Fruit fly (Drosophila melanogaster): ENCODE results near the gene dos.
A peak's percentile ranks its signal among the peaks of the same experiment; 100 is the strongest.

dos gene

dm6 chr3L:2589167-2589910 is at the start of gene dos:
TSS of gene dos (plus strand) at chr3L:2589414.
- TF ChIP-seq CG1620 (GFP tag; optimal IDR thresholded peaks at IDR 0.05) (peak; percentile 84), Mnt (GFP tag; optimal IDR thresholded peaks at IDR 0.05) (peak; percentile 72), Hr96 (GFP tag; optimal IDR thresholded peaks at IDR 0.05) (peak; percentile 30), CG33017 (tag; optimal IDR thresholded peaks at IDR 0.05) (peak; percentile 27), Clk (GFP tag; optimal IDR thresholded peaks at IDR 0.05) (peak; percentile 56), cnc (optimal IDR thresholded peaks at IDR 0.05) (no peak), Crg-1 (GFP tag; optimal IDR thresholded peaks at IDR 0.05) (peak; percentile 76), CG7045 (GFP tag; optimal IDR thresholded peaks at IDR 0.05) (peak; percentile 49), kay (GFP tag; ENCODE audit: borderline replicate concordance) (no peak), ovo (GFP tag; optimal IDR thresholded peaks at IDR 0.05) (peak; percentile 69), CG5204 (GFP tag; optimal IDR thresholded peaks at IDR 0.05) (no peak), tj (GFP tag; optimal IDR thresholded peaks at IDR 0.05) (no peak), pad (GFP tag; optimal IDR thresholded peaks at IDR 0.05) (peak; percentile 53), CG14711 (tag; optimal IDR thresholded peaks at IDR 0.05) (peak; percentile 54), CG12768 (GFP tag; optimal IDR thresholded peaks at IDR 0.05) (peak; percentile 4), cic (GFP tag; optimal IDR thresholded peaks at IDR 0.05) (no peak), CG7101 (tag; optimal IDR thresholded peaks at IDR 0.05) (peak; percentile 75), CG11617 (GFP tag; optimal IDR thresholded peaks at IDR 0.05) (peak; percentile 49), toe (GFP tag; optimal IDR thresholded peaks at IDR 0.05) (peak; percentile 81), bab1 (GFP tag; optimal IDR thresholded peaks at IDR 0.05) (peak; percentile 56)

- no peak for TF ChIP-seq CG33017 (tag; optimal IDR thresholded peaks at IDR 0.05)
- TF ChIP-seq Mnt (GFP tag; optimal IDR thresholded peaks at IDR 0.05), result no peak
- no peak for TF ChIP-seq Crg-1 (GFP tag; optimal IDR thresholded peaks at IDR 0.05)
- TF ChIP-seq CG5204 (GFP tag; optimal IDR thresholded peaks at IDR 0.05), result no peak
- no peak for TF ChIP-seq cnc (optimal IDR thresholded peaks at IDR 0.05)
- no peak for TF ChIP-seq tj (GFP tag; optimal IDR thresholded peaks at IDR 0.05)
- TF ChIP-seq CG14711 (tag; optimal IDR thresholded peaks at IDR 0.05), result no peak
- TF ChIP-seq CG7101 (tag; optimal IDR thresholded peaks at IDR 0.05), result no peak
- TF ChIP-seq kay (GFP tag; ENCODE audit: borderline replicate concordance), result no peak
Observed at dm6 chr3L:2541361-2541760, 47.9 kb upstream of the dos start.

dm6 chr3L:2544435-2545076 is 44.7 kb upstream of the dos start:
- TF ChIP-seq CG1620 (GFP tag; optimal IDR thresholded peaks at IDR 0.05) (no peak), ovo (GFP tag; optimal IDR thresholded peaks at IDR 0.05) (no peak), cnc (optimal IDR thresholded peaks at IDR 0.05) (no peak), CG7101 (tag; optimal IDR thresholded peaks at IDR 0.05) (no peak), tj (GFP tag; optimal IDR thresholded peaks at IDR 0.05) (no peak), Clk (GFP tag; optimal IDR thresholded peaks at IDR 0.05) (no peak)

dm6 chr3L:2545077-2545453 is 44.1 kb upstream of the dos start:
- TF ChIP-seq CG14711 (tag; optimal IDR thresholded peaks at IDR 0.05), result no peak
- no peak for TF ChIP-seq CG7045 (GFP tag; optimal IDR thresholded peaks at IDR 0.05)
- TF ChIP-seq CG33017 (tag; optimal IDR thresholded peaks at IDR 0.05), result no peak
- no peak for TF ChIP-seq CG1620 (GFP tag; optimal IDR thresholded peaks at IDR 0.05)
- no peak for TF ChIP-seq Hr96 (GFP tag; optimal IDR thresholded peaks at IDR 0.05)
- no peak for TF ChIP-seq CG7101 (tag; optimal IDR thresholded peaks at IDR 0.05)

- TF ChIP-seq Hr96 (GFP tag; optimal IDR thresholded peaks at IDR 0.05) (no peak), CG7045 (GFP tag; optimal IDR thresholded peaks at IDR 0.05) (no peak)
Observed at dm6 chr3L:2545913-2546312, 43.3 kb upstream of the dos start.

- no peak for TF ChIP-seq Clk (GFP tag; optimal IDR thresholded peaks at IDR 0.05)
- TF ChIP-seq CG7045 (GFP tag; optimal IDR thresholded peaks at IDR 0.05), result peak; percentile 40
Observed at dm6 chr3L:2548932-2549331, 40.3 kb upstream of the dos start.

- TF ChIP-seq CG5204 (GFP tag; optimal IDR thresholded peaks at IDR 0.05), result no peak
- TF ChIP-seq cic (GFP tag; optimal IDR thresholded peaks at IDR 0.05), result no peak
- no peak for TF ChIP-seq Mnt (GFP tag; optimal IDR thresholded peaks at IDR 0.05)
- TF ChIP-seq tj (GFP tag; optimal IDR thresholded peaks at IDR 0.05), result no peak
Observed at dm6 chr3L:2551137-2551676, 38.0 kb upstream of the dos start.
